Worm (Caenorhabditis elegans) whole organism, mixed stage, embryonic: Measurements from ENCODE around the gene lex-1.

Experiments
- M03D4.4 ChIP-seq: sonication (generic microtip); optimal IDR thresholded peaks from 2 replicates; lab custom pipeline; 2017; ENCODE audit warnings: mild to moderate bottlenecking, missing genetic modification characterization, missing compliant biosample characterization
- bed-3 ChIP-seq: fragments of 200-800 bp; sonication (Bioruptor generic); optimal IDR thresholded peaks from 3 replicates; lab custom pipeline; 2018; ENCODE audit warnings: mild to moderate bottlenecking, missing genetic modification characterization, moderate library complexity, missing compliant biosample characterization
- blmp-1 ChIP-seq: fragments of 150-350 bp; optimal IDR thresholded peaks from 2 replicates; lab custom pipeline; 2014; ENCODE audit warnings: missing biosample characterization, missing genetic modification characterization
- ceh-39 ChIP-seq: fragments of 150-350 bp; optimal IDR thresholded peaks from 2 replicates; lab custom pipeline; 2014; ENCODE audit warnings: missing biosample characterization, missing genetic modification characterization
- ceh-43 ChIP-seq: fragments of 200-800 bp; sonication (Bioruptor generic); optimal IDR thresholded peaks from 2 replicates; lab custom pipeline; 2018; ENCODE audit warnings: mild to moderate bottlenecking, missing genetic modification characterization, moderate library complexity, missing compliant biosample characterization
- ceh-83 ChIP-seq: fragments of 200-800 bp; sonication (Bioruptor generic); optimal IDR thresholded peaks from 2 replicates; lab custom pipeline; 2018; ENCODE audit warnings: mild to moderate bottlenecking, missing genetic modification characterization, missing compliant biosample characterization
- ces-1 ChIP-seq: fragments of 150-350 bp; optimal IDR thresholded peaks from 2 replicates; lab custom pipeline; 2014; ENCODE audit warnings: missing biosample characterization, missing genetic modification reagents, missing genetic modification characterization
- cnd-1 ChIP-seq: fragments of 200-800 bp; sonication (Bioruptor generic); optimal IDR thresholded peaks from 2 replicates; lab custom pipeline; 2018; ENCODE audit warnings: mild to moderate bottlenecking, missing genetic modification characterization, missing compliant biosample characterization
- drap-1 ChIP-seq: fragments of 200-800 bp; sonication (Bioruptor generic); optimal IDR thresholded peaks from 3 replicates; lab custom pipeline; 2018; ENCODE audit warnings: mild to moderate bottlenecking, missing genetic modification characterization, missing compliant biosample characterization
- elt-3 ChIP-seq: fragments of 150-350 bp; optimal IDR thresholded peaks from 2 replicates; lab custom pipeline; 2014; ENCODE audit warnings: missing biosample characterization, missing genetic modification characterization
- flh-1 ChIP-seq: fragments of 200-800 bp; sonication (Bioruptor generic); optimal IDR thresholded peaks from 2 replicates; lab custom pipeline; 2018; ENCODE audit warnings: mild to moderate bottlenecking, missing genetic modification characterization, moderate library complexity, missing compliant biosample characterization
- ham-2 ChIP-seq: fragments of 200-800 bp; sonication (Bioruptor generic); optimal IDR thresholded peaks from 2 replicates; lab custom pipeline; 2018; ENCODE audit warnings: mild to moderate bottlenecking, missing genetic modification characterization, missing compliant biosample characterization
- hlh-1 ChIP-seq: fragments of 150-350 bp; optimal IDR thresholded peaks from 2 replicates; lab custom pipeline; 2014; ENCODE audit warnings: missing biosample characterization, missing genetic modification reagents, missing genetic modification characterization
- lin-13 ChIP-seq: fragments of 150-350 bp; optimal IDR thresholded peaks from 2 replicates; lab custom pipeline; 2014; ENCODE audit warnings: missing biosample characterization, missing genetic modification characterization
- lin-32 ChIP-seq: fragments of 200-800 bp; sonication (Bioruptor generic); optimal IDR thresholded peaks from 2 replicates; lab custom pipeline; 2018; ENCODE audit warnings: mild to moderate bottlenecking, missing genetic modification characterization, missing compliant biosample characterization
- lsy-2 ChIP-seq: fragments of 150-350 bp; optimal IDR thresholded peaks from 2 replicates; lab custom pipeline; 2014; ENCODE audit warnings: missing biosample characterization, missing genetic modification characterization
- mab-5 ChIP-seq: fragments of 150-350 bp; optimal IDR thresholded peaks from 2 replicates; lab custom pipeline; 2014; ENCODE audit warnings: missing biosample characterization, missing genetic modification characterization
- mep-1 ChIP-seq: fragments of 150-350 bp; optimal IDR thresholded peaks from 2 replicates; lab custom pipeline; 2017; ENCODE audit warnings: missing biosample characterization, missing genetic modification reagents, missing genetic modification characterization, inconsistent platforms
- mls-2 ChIP-seq: sonication (generic microtip); optimal IDR thresholded peaks from 2 replicates; lab custom pipeline; 2016; ENCODE audit warnings: mild to moderate bottlenecking, missing genetic modification characterization, moderate library complexity, missing compliant biosample characterization
- nhr-12 ChIP-seq: fragments of 150-350 bp; optimal IDR thresholded peaks from 2 replicates; lab custom pipeline; 2014; ENCODE audit warnings: missing biosample characterization, missing genetic modification characterization
- nhr-2 ChIP-seq: fragments of 150-350 bp; optimal IDR thresholded peaks from 2 replicates; lab custom pipeline; 2014; ENCODE audit warnings: missing biosample characterization, missing genetic modification characterization
- nhr-237 ChIP-seq: fragments of 150-350 bp; optimal IDR thresholded peaks from 2 replicates; lab custom pipeline; 2014; ENCODE audit warnings: missing biosample characterization, missing genetic modification characterization
- nhr-28 ChIP-seq: fragments of 150-350 bp; optimal IDR thresholded peaks from 2 replicates; lab custom pipeline; 2014; ENCODE audit warnings: missing biosample characterization, missing genetic modification characterization
- nhr-76 ChIP-seq: sonication (generic microtip); optimal IDR thresholded peaks from 2 replicates; lab custom pipeline; 2017; ENCODE audit warnings: missing biosample characterization, missing genetic modification characterization
- pha-4 ChIP-seq: fragments of 150-350 bp; optimal IDR thresholded peaks from 2 replicates; lab custom pipeline; 2018; ENCODE audit warnings: missing biosample characterization, missing genetic modification reagents, missing genetic modification characterization
- snpc-4 ChIP-seq: fragments of 150-350 bp; optimal IDR thresholded peaks from 2 replicates; lab custom pipeline; 2014; ENCODE audit warnings: missing biosample characterization, missing genetic modification characterization
- tbx-8 ChIP-seq: fragments of 200-800 bp; sonication (Bioruptor generic); optimal IDR thresholded peaks from 2 replicates; lab custom pipeline; 2018; ENCODE audit warnings: mild to moderate bottlenecking, missing genetic modification characterization, moderate library complexity, missing compliant biosample characterization
- unc-120 ChIP-seq: sonication (generic microtip); optimal IDR thresholded peaks from 2 replicates; lab custom pipeline; 2017; ENCODE audit warnings: missing genetic modification characterization, missing compliant biosample characterization; ENCODE audit not compliant: poor library complexity, severe bottlenecking
- unc-39 ChIP-seq: fragments of 150-350 bp; optimal IDR thresholded peaks from 2 replicates; lab custom pipeline; 2014; ENCODE audit warnings: missing biosample characterization, missing genetic modification characterization
- unc-62 ChIP-seq: fragments of 150-350 bp; optimal IDR thresholded peaks from 2 replicates; lab custom pipeline; 2014; ENCODE audit warnings: missing biosample characterization, missing genetic modification reagents, missing genetic modification characterization
- zip-8 ChIP-seq: fragments of 150-350 bp; optimal IDR thresholded peaks from 2 replicates; lab custom pipeline; 2014; ENCODE audit warnings: missing biosample characterization, missing genetic modification characterization
- ztf-11 ChIP-seq: fragments of 150-350 bp; optimal IDR thresholded peaks from 2 replicates; lab custom pipeline; 2014; ENCODE audit warnings: missing biosample characterization, missing genetic modification characterization

lex-1 gene

ce11 chrIV:12033985-12034384 lies 45.3 kb upstream of the lex-1 start, which contains the start of gene sqst-1:
sqst-1 (plus strand) TSS chrIV:12034282.
- no peak for TF ChIP-seq nhr-237 (tag; lab: Kevin White, UChicago)
- TF ChIP-seq ceh-43 = no peak
- no peak for TF ChIP-seq lsy-2 (tag; lab: Kevin White, UChicago)
- no peak for TF ChIP-seq drap-1
- no peak for TF ChIP-seq nhr-76
- no peak for TF ChIP-seq ham-2 (GFP tag; lab: Kevin White, UChicago)
- no peak for TF ChIP-seq lin-13
- TF ChIP-seq mep-1 (tag; lab: Kevin White, UChicago) = no peak
- no peak for TF ChIP-seq nhr-28 (tag; lab: Kevin White, UChicago)

DNA sequence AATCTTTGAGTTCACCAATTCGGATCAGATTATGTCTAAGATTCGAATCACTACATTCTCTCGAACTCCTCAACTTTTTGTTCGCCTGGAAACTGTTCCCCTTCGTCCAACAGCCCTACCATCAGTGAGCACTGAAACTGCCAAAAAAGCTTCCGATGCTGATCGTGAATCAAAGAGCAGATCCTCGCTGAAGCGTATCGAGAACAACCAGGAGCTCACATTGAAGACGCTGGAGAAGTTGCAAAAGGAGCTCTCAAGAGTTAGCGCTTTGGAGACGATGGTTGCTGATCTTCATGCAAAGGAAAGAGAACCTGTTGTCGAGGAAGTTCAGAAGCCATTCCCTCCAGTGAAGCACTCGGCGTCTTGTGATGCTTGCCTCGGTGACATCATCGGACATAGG lies 44.5 kb upstream of the lex-1 start:
- TF ChIP-seq hlh-1 (tag; lab: Kevin White, UChicago) (no peak), cnd-1 (tag; lab: Kevin White, UChicago) (no peak), lin-13 (no peak), ceh-39 (tag; lab: Kevin White, UChicago) (no peak)

DNA sequence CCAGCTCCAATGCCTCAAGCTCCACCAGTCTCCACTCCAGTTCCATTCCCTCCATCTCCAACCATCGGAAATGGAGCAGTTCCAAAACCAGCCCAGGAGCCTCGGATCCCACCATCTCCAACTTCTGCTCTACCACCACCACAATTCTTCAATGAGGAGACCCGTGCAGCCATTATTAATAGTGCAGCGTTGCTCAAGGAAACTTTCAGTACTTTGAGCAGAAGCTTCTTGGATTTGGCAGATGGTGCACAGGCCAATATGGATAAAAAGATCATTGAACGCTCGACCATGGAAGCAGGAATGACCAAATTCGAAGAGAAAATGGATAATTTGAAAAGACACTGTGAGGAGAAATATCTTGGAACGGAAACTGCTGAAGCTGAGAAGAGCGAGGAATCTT lies 43.9 kb upstream of the lex-1 start:
- TF ChIP-seq bed-3 (GFP tag; lab: Kevin White, UChicago) = no peak
- no peak for TF ChIP-seq nhr-237 (tag; lab: Kevin White, UChicago)
- no peak for TF ChIP-seq tbx-8
- TF ChIP-seq cnd-1 (tag; lab: Kevin White, UChicago) = no peak
- TF ChIP-seq zip-8 (tag; lab: Kevin White, UChicago) = no peak
- no peak for TF ChIP-seq ham-2 (GFP tag; lab: Kevin White, UChicago)
- no peak for TF ChIP-seq elt-3

ce11 chrIV:12036924-12037323 lies 42.3 kb upstream of the lex-1 start:
- TF ChIP-seq mep-1 (tag; lab: Kevin White, UChicago) = no peak
- TF ChIP-seq unc-62 (GFP tag; lab: Kevin White, UChicago) = no peak
- TF ChIP-seq ztf-11 (tag; lab: Kevin White, UChicago) = no peak
- no peak for TF ChIP-seq lin-32 (GFP tag; lab: Kevin White, UChicago)
- no peak for TF ChIP-seq hlh-1 (tag; lab: Kevin White, UChicago)
- no peak for TF ChIP-seq elt-3
- no peak for TF ChIP-seq blmp-1 (tag; lab: Kevin White, UChicago)
- TF ChIP-seq ces-1 = no peak
- no peak for TF ChIP-seq ceh-39 (tag; lab: Kevin White, UChicago)
- TF ChIP-seq ceh-43 = no peak
- no peak for TF ChIP-seq nhr-28 (tag; lab: Kevin White, UChicago)
- TF ChIP-seq cnd-1 (tag; lab: Kevin White, UChicago) = no peak
- TF ChIP-seq snpc-4 (tag; lab: Kevin White, UChicago) = no peak
- TF ChIP-seq, all 35 proteins: peak for 0

DNA sequence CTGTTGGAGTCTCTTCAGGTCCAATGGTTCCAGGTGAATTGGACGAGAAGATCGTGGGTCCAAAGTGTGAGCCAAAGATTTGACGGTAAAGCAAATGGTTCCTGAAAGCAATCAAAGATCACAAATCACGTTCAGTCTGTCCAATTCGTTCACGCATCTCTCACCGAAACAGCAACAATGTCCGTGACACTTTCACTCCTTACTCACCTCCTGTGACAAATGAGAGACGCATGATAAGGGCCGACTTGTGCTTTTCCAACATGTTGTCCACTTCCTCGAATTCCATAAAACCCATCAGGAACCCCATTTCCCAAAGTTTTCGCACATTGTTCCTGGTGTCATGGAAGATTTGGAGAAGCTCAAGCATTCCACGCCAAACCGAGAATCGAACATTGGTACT lies 38.8 kb upstream of the lex-1 start:
- TF ChIP-seq bed-3 (GFP tag; lab: Kevin White, UChicago) (no peak), ham-2 (GFP tag; lab: Kevin White, UChicago) (no peak), tbx-8 (no peak), ces-1 (no peak), elt-3 (no peak), M03D4.4 (tag; lab: Kevin White, UChicago) (no peak), hlh-1 (tag; lab: Kevin White, UChicago) (no peak), flh-1 (GFP tag; lab: Kevin White, UChicago) (no peak), nhr-2 (tag; lab: Kevin White, UChicago) (no peak), nhr-12 (tag; lab: Kevin White, UChicago) (no peak), mls-2 (tag; lab: Kevin White, UChicago) (no peak), pha-4 (tag; lab: Kevin White, UChicago) (no peak)

ce11 chrIV:12043054-12043453 lies 36.2 kb upstream of the lex-1 start:
- TF ChIP-seq hlh-1 (tag; lab: Kevin White, UChicago) (no peak), unc-62 (GFP tag; lab: Kevin White, UChicago) (no peak), unc-39 (tag; lab: Kevin White, UChicago) (no peak), mab-5 (tag; lab: Kevin White, UChicago) (no peak), nhr-12 (tag; lab: Kevin White, UChicago) (no peak), flh-1 (GFP tag; lab: Kevin White, UChicago) (no peak), drap-1 (no peak), blmp-1 (tag; lab: Kevin White, UChicago) (no peak), elt-3 (no peak), ceh-83 (GFP tag; lab: Kevin White, UChicago) (no peak), bed-3 (GFP tag; lab: Kevin White, UChicago) (no peak), unc-120 (tag; lab: Kevin White, UChicago) (no peak), nhr-28 (tag; lab: Kevin White, UChicago) (no peak), lin-32 (GFP tag; lab: Kevin White, UChicago) (no peak), ces-1 (no peak), nhr-2 (tag; lab: Kevin White, UChicago) (no peak), ceh-39 (tag; lab: Kevin White, UChicago) (no peak), tbx-8 (no peak), cnd-1 (tag; lab: Kevin White, UChicago) (no peak)
